Fruit fly (Drosophila melanogaster): Measurements from ENCODE around the gene CG7432.

Gene CG7432

DNA sequence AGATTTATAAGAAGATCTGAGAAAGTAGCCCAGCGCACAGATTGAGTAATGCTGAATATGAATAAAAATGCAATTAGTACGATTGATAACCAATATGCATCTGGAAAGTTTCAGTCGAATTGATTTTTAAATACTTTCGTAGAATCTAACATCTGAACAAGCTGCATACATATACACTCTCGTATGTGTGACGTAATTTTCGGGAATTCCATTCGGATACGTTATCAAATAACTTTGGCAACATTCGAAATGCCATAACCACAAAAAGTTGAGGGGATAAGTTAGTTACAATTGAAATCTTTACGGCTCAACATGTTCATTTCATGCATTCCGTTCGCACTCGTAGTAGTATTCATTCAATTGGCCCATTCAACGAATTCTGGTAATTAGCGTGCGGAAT, 14.1 kb upstream of the CG7432 start, which contains the start of gene CG31219:
Gene CG31219, plus strand, starts transcription at position 301 of the 400 bp plus-strand sequence.
- TF ChIP-seq CG5204 (GFP tag; optimal IDR thresholded peaks at IDR 0.05) (no peak), ovo (GFP tag; optimal IDR thresholded peaks at IDR 0.05) (no peak), CG1620 (GFP tag; optimal IDR thresholded peaks at IDR 0.05) (no peak), CG11617 (GFP tag; optimal IDR thresholded peaks at IDR 0.05) (no peak), toe (GFP tag; optimal IDR thresholded peaks at IDR 0.05) (no peak), CG12768 (GFP tag; optimal IDR thresholded peaks at IDR 0.05) (no peak), bab1 (GFP tag; optimal IDR thresholded peaks at IDR 0.05) (no peak), tj (GFP tag; optimal IDR thresholded peaks at IDR 0.05) (no peak), CG7101 (tag; optimal IDR thresholded peaks at IDR 0.05) (no peak), CG33017 (tag; optimal IDR thresholded peaks at IDR 0.05) (no peak), kay (GFP tag; ENCODE audit: borderline replicate concordance) (no peak), pad (GFP tag; optimal IDR thresholded peaks at IDR 0.05) (no peak), Clk (GFP tag; optimal IDR thresholded peaks at IDR 0.05) (no peak), CG7045 (GFP tag; optimal IDR thresholded peaks at IDR 0.05) (no peak), Hr96 (GFP tag; optimal IDR thresholded peaks at IDR 0.05) (no peak), Mnt (GFP tag; optimal IDR thresholded peaks at IDR 0.05) (no peak)

DNA sequence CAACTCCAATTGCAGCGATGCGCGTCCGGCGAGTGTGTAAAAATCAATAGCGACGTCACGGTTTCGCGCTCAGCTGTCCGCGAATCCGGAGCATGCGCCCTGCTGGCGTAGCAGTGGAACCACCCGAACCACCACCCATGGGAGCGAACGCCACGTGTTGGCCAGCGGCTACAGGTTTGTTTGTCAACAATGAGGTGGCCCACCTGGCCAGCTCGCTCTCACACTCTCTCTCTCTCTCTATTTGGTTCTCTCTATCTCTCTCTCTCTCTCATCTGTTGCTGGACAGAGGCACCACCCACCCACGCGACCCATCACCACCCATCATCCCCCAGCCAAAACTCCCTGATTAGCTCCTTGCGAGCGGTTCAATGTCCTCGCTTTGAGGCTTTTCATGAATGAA, 8.4 kb upstream of the CG7432 start:
- TF ChIP-seq Mnt (GFP tag; optimal IDR thresholded peaks at IDR 0.05) = peak; percentile 67
- no peak for TF ChIP-seq CG12768 (GFP tag; optimal IDR thresholded peaks at IDR 0.05)

DNA sequence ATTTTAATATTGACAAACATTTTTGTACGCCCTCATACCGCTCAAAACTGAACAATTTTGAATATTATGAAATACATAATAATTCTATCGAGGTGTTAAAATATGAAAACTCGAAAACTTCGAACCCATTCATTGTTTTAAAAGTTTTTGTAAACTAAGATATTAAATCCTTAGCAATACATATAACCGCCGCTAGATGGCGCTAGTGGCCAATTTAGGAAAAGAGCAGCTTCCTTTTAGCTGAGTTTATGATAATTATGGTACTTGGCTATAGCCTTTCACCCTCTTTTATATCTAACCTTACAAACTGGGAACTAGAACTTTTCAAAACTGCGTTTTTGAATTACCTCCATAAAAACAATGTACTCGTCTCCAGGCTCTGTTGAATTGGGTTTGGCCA, 7.6 kb upstream of the CG7432 start:
- TF ChIP-seq kay (GFP tag; ENCODE audit: borderline replicate concordance) (no peak), CG7101 (tag; optimal IDR thresholded peaks at IDR 0.05) (no peak), cnc (optimal IDR thresholded peaks at IDR 0.05) (no peak), Clk (GFP tag; optimal IDR thresholded peaks at IDR 0.05) (no peak), CG1620 (GFP tag; optimal IDR thresholded peaks at IDR 0.05) (no peak), ovo (GFP tag; optimal IDR thresholded peaks at IDR 0.05) (no peak), CG7045 (GFP tag; optimal IDR thresholded peaks at IDR 0.05) (no peak), tj (GFP tag; optimal IDR thresholded peaks at IDR 0.05) (no peak), CG12768 (GFP tag; optimal IDR thresholded peaks at IDR 0.05) (no peak), pad (GFP tag; optimal IDR thresholded peaks at IDR 0.05) (no peak), toe (GFP tag; optimal IDR thresholded peaks at IDR 0.05) (no peak), bab1 (GFP tag; optimal IDR thresholded peaks at IDR 0.05) (no peak), CG11617 (GFP tag; optimal IDR thresholded peaks at IDR 0.05) (no peak), CG33017 (tag; optimal IDR thresholded peaks at IDR 0.05) (no peak), Mnt (GFP tag; optimal IDR thresholded peaks at IDR 0.05) (no peak)

DNA sequence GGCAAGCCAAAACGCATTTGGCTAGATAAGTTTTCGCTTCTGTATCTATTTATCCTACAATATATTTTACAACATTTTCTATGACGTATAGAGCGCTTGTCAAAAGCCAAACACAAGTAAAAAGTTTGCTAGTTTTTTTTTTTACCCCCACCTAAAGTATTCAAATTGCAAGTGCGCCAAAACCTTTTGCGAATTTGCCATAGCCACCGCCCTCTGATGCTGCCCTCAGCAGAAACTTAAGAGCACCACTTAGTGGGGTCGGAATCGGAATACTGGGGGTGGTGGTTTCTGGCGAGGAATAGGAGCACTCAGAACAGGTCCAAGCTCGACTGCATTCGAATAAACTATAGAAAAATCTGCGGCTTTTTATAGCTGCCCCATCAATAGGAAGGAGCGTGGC, 7.0 kb upstream of the CG7432 start, which contains the start of gene CG6184:
Gene CG6184, minus strand, starts transcription at position 101 of the 400 bp plus-strand sequence.
- TF ChIP-seq CG1620 (GFP tag; optimal IDR thresholded peaks at IDR 0.05) = no peak
- TF ChIP-seq Hr96 (GFP tag; optimal IDR thresholded peaks at IDR 0.05) = no peak
- TF ChIP-seq CG33017 (tag; optimal IDR thresholded peaks at IDR 0.05) = no peak
- TF ChIP-seq Mnt (GFP tag; optimal IDR thresholded peaks at IDR 0.05) = no peak

DNA sequence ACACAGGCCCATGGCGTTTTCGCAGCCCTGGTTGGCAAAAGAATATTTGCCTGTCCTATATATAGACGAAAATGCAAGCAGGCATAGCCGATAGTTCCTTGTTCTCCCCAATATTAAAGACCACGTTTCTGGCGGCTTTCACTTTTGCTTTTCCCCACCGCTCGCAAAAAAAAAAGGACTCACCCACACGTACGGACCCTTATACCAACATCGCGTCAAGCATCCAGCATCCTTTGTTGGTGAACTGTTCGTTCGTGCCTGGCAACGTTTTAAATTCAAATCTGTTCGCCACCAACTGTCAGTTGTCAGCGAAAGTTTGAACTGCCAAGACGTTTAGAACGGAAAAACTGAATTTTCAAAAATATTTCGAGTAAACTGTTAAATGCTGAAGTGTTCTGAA, 5.4 kb upstream of the CG7432 start, which contains the start of gene ort:
Gene ort, plus strand, starts transcription at position 301 of the 400 bp plus-strand sequence.
- no peak for TF ChIP-seq CG5204 (GFP tag; optimal IDR thresholded peaks at IDR 0.05)
- TF ChIP-seq pad (GFP tag; optimal IDR thresholded peaks at IDR 0.05) = no peak
- no peak for TF ChIP-seq Mnt (GFP tag; optimal IDR thresholded peaks at IDR 0.05)
- no peak for TF ChIP-seq Clk (GFP tag; optimal IDR thresholded peaks at IDR 0.05)
- no peak for TF ChIP-seq CG7101 (tag; optimal IDR thresholded peaks at IDR 0.05)
- TF ChIP-seq cnc (optimal IDR thresholded peaks at IDR 0.05) = no peak
- no peak for TF ChIP-seq tj (GFP tag; optimal IDR thresholded peaks at IDR 0.05)
- no peak for TF ChIP-seq cic (GFP tag; optimal IDR thresholded peaks at IDR 0.05)
- no peak for TF ChIP-seq ovo (GFP tag; optimal IDR thresholded peaks at IDR 0.05)
- TF ChIP-seq kay (GFP tag; ENCODE audit: borderline replicate concordance) = no peak
- TF ChIP-seq Crg-1 (GFP tag; optimal IDR thresholded peaks at IDR 0.05) = no peak
- TF ChIP-seq CG14711 (tag; optimal IDR thresholded peaks at IDR 0.05) = no peak
- TF ChIP-seq bab1 (GFP tag; optimal IDR thresholded peaks at IDR 0.05) = no peak
- TF ChIP-seq CG12768 (GFP tag; optimal IDR thresholded peaks at IDR 0.05) = no peak
- TF ChIP-seq CG33017 (tag; optimal IDR thresholded peaks at IDR 0.05) = no peak
- TF ChIP-seq CG11617 (GFP tag; optimal IDR thresholded peaks at IDR 0.05) = no peak

DNA sequence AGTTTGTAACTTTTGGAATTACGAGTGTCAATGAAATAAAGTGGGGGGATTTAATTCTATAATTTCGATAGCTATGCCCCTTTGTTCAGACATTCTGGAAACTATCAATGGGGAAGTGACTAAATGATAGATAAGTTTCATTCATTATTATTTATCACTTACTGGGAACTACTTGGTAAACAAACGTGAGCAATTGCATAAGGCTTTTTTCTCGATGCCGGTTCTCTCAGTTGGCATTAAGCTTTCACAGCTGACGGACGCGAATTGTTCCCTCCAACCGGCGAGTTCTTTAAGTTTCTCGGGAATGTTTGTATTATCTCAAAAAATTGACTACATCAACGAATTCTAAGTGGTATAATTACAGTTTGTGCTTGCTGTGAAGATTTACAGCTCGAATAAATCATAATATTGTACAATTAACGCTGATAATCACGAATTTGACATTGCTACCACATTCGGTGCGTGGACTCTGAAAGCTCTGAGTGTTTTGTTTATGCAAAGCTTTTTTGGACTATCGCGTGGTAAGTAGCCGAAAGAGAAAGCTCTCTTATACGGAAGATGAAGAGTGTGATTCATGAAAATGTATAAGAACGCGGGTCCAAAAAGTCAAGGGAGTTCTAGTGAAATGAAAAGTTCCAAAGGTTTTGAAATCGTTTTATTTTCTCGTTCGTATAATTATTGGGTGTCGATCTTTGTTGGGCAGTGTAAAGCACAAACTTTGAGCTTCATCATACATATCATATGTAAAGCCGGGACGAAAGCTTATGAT, 6.6 kb downstream of the CG7432 start, which contains the start of gene Naam:
Gene Naam, plus strand, starts transcription at position 228 of the 769 bp plus-strand sequence.
- peak; percentile 15 for TF ChIP-seq tj (GFP tag; optimal IDR thresholded peaks at IDR 0.05)
- TF ChIP-seq Clk (GFP tag; optimal IDR thresholded peaks at IDR 0.05) = no peak
- peak; percentile 37 for TF ChIP-seq CG5204 (GFP tag; optimal IDR thresholded peaks at IDR 0.05)
- TF ChIP-seq CG7045 (GFP tag; optimal IDR thresholded peaks at IDR 0.05) = no peak
- TF ChIP-seq CG1620 (GFP tag; optimal IDR thresholded peaks at IDR 0.05) = no peak
- peak; percentile 66 for TF ChIP-seq kay (GFP tag; ENCODE audit: borderline replicate concordance)
- peak; percentile 58 for TF ChIP-seq CG7101 (tag; optimal IDR thresholded peaks at IDR 0.05)
- TF ChIP-seq CG12768 (GFP tag; optimal IDR thresholded peaks at IDR 0.05) = peak; percentile 29
- peak; percentile 82 for TF ChIP-seq cic (GFP tag; optimal IDR thresholded peaks at IDR 0.05)
- TF ChIP-seq bab1 (GFP tag; optimal IDR thresholded peaks at IDR 0.05) = no peak
- no peak for TF ChIP-seq Crg-1 (GFP tag; optimal IDR thresholded peaks at IDR 0.05)
- TF ChIP-seq Hr96 (GFP tag; optimal IDR thresholded peaks at IDR 0.05) = peak; percentile 28
- peak; percentile 56 for TF ChIP-seq Mnt (GFP tag; optimal IDR thresholded peaks at IDR 0.05)
- TF ChIP-seq ovo (GFP tag; optimal IDR thresholded peaks at IDR 0.05) = no peak
- TF ChIP-seq pad (GFP tag; optimal IDR thresholded peaks at IDR 0.05) = peak; percentile 27
- peak; percentile 56 for TF ChIP-seq CG14711 (tag; optimal IDR thresholded peaks at IDR 0.05)
- peak; percentile 32 for TF ChIP-seq CG33017 (tag; optimal IDR thresholded peaks at IDR 0.05)
- peak; percentile 28 for TF ChIP-seq toe (GFP tag; optimal IDR thresholded peaks at IDR 0.05)
- TF ChIP-seq CG11617 (GFP tag; optimal IDR thresholded peaks at IDR 0.05) = peak; percentile 30
- TF ChIP-seq cnc (optimal IDR thresholded peaks at IDR 0.05) = no peak

Measured in whole organism, adult.